Fruit fly (Drosophila melanogaster): ENCODE data around the gene sstn.

sstn gene

dm6 chr3L:15054035-15054434 lies 40.5 kb downstream of the sstn start, which contains the start of gene CG18649:
Gene CG18649, minus strand, starts transcription at chr3L:15054135.
- TF ChIP-seq Dll (optimal IDR thresholded peaks at IDR 0.05) (no peak), EcR (GFP tag; optimal IDR thresholded peaks at IDR 0.05) (no peak), pan (optimal IDR thresholded peaks at IDR 0.05) (no peak), CG8478 (optimal IDR thresholded peaks at IDR 0.05) (no peak)

DNA sequence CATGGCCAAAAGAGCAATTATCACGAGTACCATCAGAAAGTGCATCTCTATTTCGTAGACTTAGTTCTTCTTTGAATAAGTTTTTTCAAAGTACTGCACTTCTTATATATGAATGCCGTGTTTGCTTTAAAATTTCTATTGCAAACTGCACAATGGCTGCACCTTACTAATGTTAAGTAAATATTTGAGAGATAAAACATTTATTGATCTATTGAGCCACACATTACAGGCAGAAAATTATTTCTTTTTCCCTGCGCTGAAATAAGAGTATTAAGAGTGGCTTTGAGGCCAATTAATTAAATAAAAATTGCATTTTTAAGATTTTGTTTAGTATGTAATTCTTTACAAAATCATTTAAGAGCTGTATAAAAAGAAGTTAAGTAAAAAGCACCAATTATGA lies 41.3 kb downstream of the sstn start, which contains the start of gene CG43680:
Gene CG43680, minus strand, starts transcription at position 101 of the 400 bp plus-strand sequence.
- TF ChIP-seq pan (optimal IDR thresholded peaks at IDR 0.05) (no peak), EcR (GFP tag; optimal IDR thresholded peaks at IDR 0.05) (no peak), CG8478 (optimal IDR thresholded peaks at IDR 0.05) (no peak), usp (GFP tag; optimal IDR thresholded peaks at IDR 0.05) (no peak), psq (optimal IDR thresholded peaks at IDR 0.05) (no peak), Dll (optimal IDR thresholded peaks at IDR 0.05) (no peak)

- TF ChIP-seq EcR (GFP tag; optimal IDR thresholded peaks at IDR 0.05) (no peak), usp (GFP tag; optimal IDR thresholded peaks at IDR 0.05) (no peak), CG8478 (optimal IDR thresholded peaks at IDR 0.05) (no peak), Dll (optimal IDR thresholded peaks at IDR 0.05) (no peak), psq (optimal IDR thresholded peaks at IDR 0.05) (no peak), pan (optimal IDR thresholded peaks at IDR 0.05) (no peak)
Observed at dm6 chr3L:15052390-15052789, 42.1 kb downstream of the sstn start, which contains the start of gene CG13461. Gene CG13461, minus strand, starts transcription at chr3L:15052490.

DNA sequence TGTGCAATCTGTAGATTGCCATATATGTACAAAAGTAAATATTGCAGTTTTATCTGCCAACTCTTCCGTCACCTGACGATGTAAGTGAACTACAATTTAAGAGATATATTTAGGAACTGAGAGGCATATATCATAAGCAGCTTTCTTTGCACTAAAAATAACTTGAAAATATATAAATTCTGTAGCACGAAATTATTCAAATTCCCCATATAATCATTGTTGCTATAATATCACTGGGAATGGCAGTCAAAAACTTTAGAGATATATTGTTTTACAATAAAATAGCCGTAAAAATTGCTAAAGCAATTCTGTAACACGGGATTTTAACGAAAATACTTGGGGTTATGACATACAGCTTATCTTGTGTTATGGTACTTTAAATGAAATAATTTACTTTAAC lies 43.2 kb downstream of the sstn start, which contains the start of gene CG43679:
Gene CG43679, minus strand, starts transcription at position 101 of the 400 bp plus-strand sequence.
- TF ChIP-seq psq (optimal IDR thresholded peaks at IDR 0.05) (no peak), Dll (optimal IDR thresholded peaks at IDR 0.05) (no peak)

- TF ChIP-seq CG8478 (optimal IDR thresholded peaks at IDR 0.05) (no peak), pan (optimal IDR thresholded peaks at IDR 0.05) (no peak), psq (optimal IDR thresholded peaks at IDR 0.05) (no peak), Dll (optimal IDR thresholded peaks at IDR 0.05) (no peak), EcR (GFP tag; optimal IDR thresholded peaks at IDR 0.05) (no peak), usp (GFP tag; optimal IDR thresholded peaks at IDR 0.05) (no peak)
Observed at dm6 chr3L:15050706-15051105, 43.8 kb downstream of the sstn start, which contains the start of gene CG12310. Gene CG12310, minus strand, starts transcription at chr3L:15050806.

DNA sequence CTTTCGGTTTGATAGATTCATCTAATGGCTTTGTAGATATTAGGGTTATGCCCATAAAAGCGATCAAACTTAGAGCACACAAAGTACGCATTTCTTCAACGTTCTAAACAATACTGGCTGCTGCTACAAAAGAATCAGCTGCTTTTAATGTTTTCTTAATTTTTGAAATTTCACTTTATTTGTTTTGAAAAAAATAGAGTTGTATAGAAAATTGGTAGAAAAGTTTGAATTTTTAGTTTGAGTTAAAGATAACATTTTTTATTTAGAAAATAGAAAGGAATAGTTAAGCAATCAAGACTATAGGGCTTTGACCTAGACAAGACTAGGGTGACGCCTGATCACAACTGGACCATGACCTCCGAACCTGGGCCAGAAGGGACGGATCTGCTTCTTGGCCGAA lies 44.4 kb downstream of the sstn start, which contains the start of gene CG18581:
Gene CG18581, minus strand, starts transcription at position 101 of the 400 bp plus-strand sequence.
- no peak for TF ChIP-seq Dll (optimal IDR thresholded peaks at IDR 0.05)
- TF ChIP-seq usp (GFP tag; optimal IDR thresholded peaks at IDR 0.05), result no peak
- TF ChIP-seq CG8478 (optimal IDR thresholded peaks at IDR 0.05), result no peak
- no peak for TF ChIP-seq pan (optimal IDR thresholded peaks at IDR 0.05)
- TF ChIP-seq psq (optimal IDR thresholded peaks at IDR 0.05), result no peak
- no peak for TF ChIP-seq EcR (GFP tag; optimal IDR thresholded peaks at IDR 0.05)

DNA sequence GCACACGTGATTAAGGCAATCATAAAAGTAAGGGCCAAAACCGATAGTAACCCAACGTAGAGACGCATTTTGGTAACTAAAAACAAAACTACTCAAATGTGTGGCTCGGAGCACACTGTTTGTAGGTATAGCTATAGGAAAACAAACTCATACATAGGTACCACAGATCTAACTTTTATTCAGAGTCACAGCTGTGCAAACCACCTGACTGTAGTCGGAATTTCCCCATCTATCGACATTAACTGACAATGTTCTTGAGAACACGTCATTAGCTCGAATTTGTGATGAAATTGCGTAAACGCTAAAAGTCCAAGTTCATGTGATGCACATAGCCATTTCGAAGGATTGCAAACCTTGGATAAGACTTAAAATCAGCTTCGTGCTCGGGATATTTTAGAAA lies 45.1 kb downstream of the sstn start, which contains the start of gene CG43678:
Gene CG43678, minus strand, starts transcription at position 101 of the 400 bp plus-strand sequence.
- TF ChIP-seq Dll (optimal IDR thresholded peaks at IDR 0.05), result no peak

dm6 chr3L:15048091-15048490 lies 46.4 kb downstream of the sstn start:
- TF ChIP-seq usp (GFP tag; optimal IDR thresholded peaks at IDR 0.05) (no peak), psq (optimal IDR thresholded peaks at IDR 0.05) (no peak), EcR (GFP tag; optimal IDR thresholded peaks at IDR 0.05) (no peak), Dll (optimal IDR thresholded peaks at IDR 0.05) (no peak), CG8478 (optimal IDR thresholded peaks at IDR 0.05) (no peak), pan (optimal IDR thresholded peaks at IDR 0.05) (no peak)

DNA sequence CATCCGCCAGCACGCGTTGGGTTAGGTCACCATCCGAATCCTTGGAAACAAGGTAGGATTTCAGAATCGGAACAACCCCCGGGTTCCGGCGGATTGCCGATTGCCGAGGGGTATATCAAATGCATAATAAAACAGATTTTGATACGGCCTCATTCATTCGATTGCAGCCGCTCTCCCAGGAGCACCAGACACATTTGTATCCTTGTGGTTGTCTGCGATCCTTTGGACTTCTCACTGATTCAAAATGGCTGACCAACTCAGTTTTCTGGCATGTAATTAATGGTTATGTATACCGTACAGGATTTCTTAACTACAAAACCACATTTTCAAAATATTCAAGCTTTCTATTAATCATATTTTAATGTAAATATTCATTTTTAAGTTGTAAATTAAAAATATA lies 46.9 kb downstream of the sstn start:
- no peak for TF ChIP-seq psq (optimal IDR thresholded peaks at IDR 0.05)
- no peak for TF ChIP-seq EcR (GFP tag; optimal IDR thresholded peaks at IDR 0.05)
- no peak for TF ChIP-seq pan (optimal IDR thresholded peaks at IDR 0.05)
- no peak for TF ChIP-seq CG8478 (optimal IDR thresholded peaks at IDR 0.05)
- no peak for TF ChIP-seq Dll (optimal IDR thresholded peaks at IDR 0.05)
- no peak for TF ChIP-seq usp (GFP tag; optimal IDR thresholded peaks at IDR 0.05)

DNA sequence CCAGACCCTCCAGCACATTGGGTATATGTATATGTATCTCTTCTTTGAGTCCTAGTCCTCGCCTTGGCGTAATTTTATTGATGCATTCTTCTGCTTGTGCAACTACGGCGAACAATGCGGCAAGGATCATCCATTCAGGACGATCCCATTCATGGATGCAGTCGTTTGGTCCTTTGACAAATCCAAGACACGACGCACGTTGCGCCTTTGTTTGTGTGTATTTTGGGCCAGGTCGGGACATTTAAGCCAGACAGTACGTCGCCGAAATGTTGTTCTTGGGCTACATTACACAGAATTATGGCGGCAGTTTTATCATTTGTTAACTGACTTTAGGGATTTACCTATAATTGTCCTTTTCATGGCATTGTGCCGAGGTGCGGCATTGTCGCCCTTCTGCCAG lies 49.4 kb downstream of the sstn start:
- no peak for TF ChIP-seq usp (GFP tag; optimal IDR thresholded peaks at IDR 0.05)
- no peak for TF ChIP-seq CG8478 (optimal IDR thresholded peaks at IDR 0.05)
- TF ChIP-seq Dll (optimal IDR thresholded peaks at IDR 0.05), result no peak
- no peak for TF ChIP-seq psq (optimal IDR thresholded peaks at IDR 0.05)
- TF ChIP-seq EcR (GFP tag; optimal IDR thresholded peaks at IDR 0.05), result no peak
- no peak for TF ChIP-seq pan (optimal IDR thresholded peaks at IDR 0.05)

dm6 chr3L:15043874-15044336 lies 50.6 kb downstream of the sstn start, which contains the start of gene ind:
Gene ind, minus strand, starts transcription at chr3L:15043924.
- TF ChIP-seq CG8478 (optimal IDR thresholded peaks at IDR 0.05) (no peak), pan (optimal IDR thresholded peaks at IDR 0.05) (no peak), EcR (GFP tag; optimal IDR thresholded peaks at IDR 0.05) (no peak), usp (GFP tag; optimal IDR thresholded peaks at IDR 0.05) (no peak), Dll (optimal IDR thresholded peaks at IDR 0.05) (no peak), psq (optimal IDR thresholded peaks at IDR 0.05) (no peak)

dm6 chr3L:15043465-15043864 lies 51.1 kb downstream of the sstn start:
- TF ChIP-seq usp (GFP tag; optimal IDR thresholded peaks at IDR 0.05), result no peak
- TF ChIP-seq EcR (GFP tag; optimal IDR thresholded peaks at IDR 0.05), result no peak
- no peak for TF ChIP-seq psq (optimal IDR thresholded peaks at IDR 0.05)
- no peak for TF ChIP-seq CG8478 (optimal IDR thresholded peaks at IDR 0.05)
- TF ChIP-seq Dll (optimal IDR thresholded peaks at IDR 0.05), result no peak
- no peak for TF ChIP-seq pan (optimal IDR thresholded peaks at IDR 0.05)

dm6 chr3L:15042470-15042869 lies 52.0 kb downstream of the sstn start, which contains the start of gene Rpn12R:
Gene Rpn12R, minus strand, starts transcription at chr3L:15042570.
- TF ChIP-seq pan (optimal IDR thresholded peaks at IDR 0.05) (no peak), EcR (GFP tag; optimal IDR thresholded peaks at IDR 0.05) (no peak), Dll (optimal IDR thresholded peaks at IDR 0.05) (no peak), psq (optimal IDR thresholded peaks at IDR 0.05) (no peak), usp (GFP tag; optimal IDR thresholded peaks at IDR 0.05) (no peak), CG8478 (optimal IDR thresholded peaks at IDR 0.05) (no peak)

Measured in whole organism.